Worm (Caenorhabditis elegans) whole organism, L1 larva: ENCODE results near the gene tim-1.

Experiments used
- C34B4.2 ChIP-seq: sonication (generic microtip); optimal IDR thresholded peaks from 2 replicates; lab custom pipeline; 2017; ENCODE audit warnings: mild to moderate bottlenecking, missing genetic modification characterization, missing compliant biosample characterization
- F16B12.6 ChIP-seq: fragments of 150-350 bp; optimal IDR thresholded peaks from 2 replicates; lab custom pipeline; 2014; ENCODE audit warnings: missing biosample characterization, missing genetic modification characterization
- aha-1 ChIP-seq: fragments of 150-350 bp; optimal IDR thresholded peaks from 2 replicates; lab custom pipeline; 2014; ENCODE audit warnings: missing biosample characterization, missing genetic modification characterization
- ama-1 ChIP-seq: fragments of 150-350 bp; optimal IDR thresholded peaks from 2 replicates; lab custom pipeline; 2014
- ceh-8 ChIP-seq: fragments of 200-800 bp; sonication (Bioruptor generic); optimal IDR thresholded peaks from 2 replicates; lab custom pipeline; 2018; ENCODE audit warnings: mild to moderate bottlenecking, missing genetic modification characterization, moderate library complexity, missing compliant biosample characterization
- ceh-82 ChIP-seq, 3 experiments: fragments of 150-350 bp in 1 of 3; sonication (generic microtip) in 2 of 3; optimal IDR thresholded peaks; 2 replicates each; lab custom pipeline; 2014 to 2017; ENCODE audit warnings: missing biosample characterization in 3 of 3, missing genetic modification characterization in 3 of 3
- ceh-90 ChIP-seq: sonication (generic microtip); optimal IDR thresholded peaks from 2 replicates; lab custom pipeline; 2016; ENCODE audit warnings: missing genetic modification characterization, missing compliant biosample characterization
- ces-1 ChIP-seq: fragments of 150-350 bp; optimal IDR thresholded peaks from 2 replicates; lab custom pipeline; 2014; ENCODE audit warnings: missing biosample characterization, missing genetic modification reagents, missing genetic modification characterization
- efl-3 ChIP-seq: fragments of 200-800 bp; sonication (Bioruptor generic); optimal IDR thresholded peaks from 2 replicates; lab custom pipeline; 2018; ENCODE audit warnings: mild to moderate bottlenecking, missing genetic modification characterization, missing compliant biosample characterization
- egl-27 ChIP-seq, 2 experiments: fragments of 150-350 bp in 1 of 2; sonication (generic microtip); optimal IDR thresholded peaks; 3 replicates each; lab custom pipeline; 2017 to 2018; ENCODE audit warnings: missing biosample characterization in 2 of 2, missing genetic modification characterization in 2 of 2, missing genetic modification reagents in 2 of 2
- elt-3 ChIP-seq, 6 experiments: fragments of 150-350 bp in 1 of 6; sonication (generic microtip); optimal IDR thresholded peaks; 2 replicates each; lab custom pipeline; 2017 to 2018; ENCODE audit warnings: missing biosample characterization in 6 of 6, missing genetic modification characterization in 6 of 6, inconsistent platforms in 1 of 6
- fkh-10 ChIP-seq: sonication (generic microtip); optimal IDR thresholded peaks from 2 replicates; lab custom pipeline; 2017; ENCODE audit warnings: missing biosample characterization, missing genetic modification reagents, missing genetic modification characterization
- fkh-4 ChIP-seq: sonication (generic microtip); optimal IDR thresholded peaks from 2 replicates; lab custom pipeline; 2016; ENCODE audit warnings: missing compliant biosample characterization, missing genetic modification characterization, borderline replicate concordance
- grh-1 ChIP-seq: fragments of 200-800 bp; sonication (Bioruptor generic); IDR thresholded peaks from 2 replicates; pipeline ENCODE4 v1.3.6; 2022; ENCODE audit warnings: missing genetic modification reagents, missing genetic modification characterization, missing compliant biosample characterization
- hlh-17 ChIP-seq: fragments of 200-800 bp; sonication (Bioruptor generic); optimal IDR thresholded peaks from 2 replicates; lab custom pipeline; 2018; ENCODE audit warnings: missing genetic modification characterization, mild to moderate bottlenecking, missing compliant biosample characterization, moderate library complexity, borderline replicate concordance
- hlh-4 ChIP-seq: sonication (generic microtip); optimal IDR thresholded peaks from 2 replicates; lab custom pipeline; 2016; ENCODE audit warnings: mild to moderate bottlenecking, missing genetic modification characterization, missing compliant biosample characterization
- hpl-2 ChIP-seq: fragments of 150-350 bp; optimal IDR thresholded peaks from 2 replicates; lab custom pipeline; 2014; ENCODE audit warnings: missing biosample characterization, missing genetic modification reagents, missing genetic modification characterization
- irx-1 ChIP-seq: sonication (generic microtip); optimal IDR thresholded peaks from 2 replicates; lab custom pipeline; 2016; ENCODE audit warnings: missing genetic modification characterization, missing compliant biosample characterization
- isw-1 ChIP-seq: fragments of 200-800 bp; sonication (Bioruptor generic); IDR thresholded peaks from 2 replicates; pipeline ENCODE4 v1.3.6; 2022; ENCODE audit warnings: missing genetic modification characterization, missing compliant biosample characterization
- lin-13 ChIP-seq: fragments of 150-350 bp; optimal IDR thresholded peaks from 2 replicates; lab custom pipeline; 2014; ENCODE audit warnings: missing biosample characterization, missing genetic modification reagents, missing genetic modification characterization
- lin-14 ChIP-seq: fragments of 200-800 bp; sonication (Bioruptor generic); optimal IDR thresholded peaks from 2 replicates; lab custom pipeline; 2018; ENCODE audit warnings: mild to moderate bottlenecking, missing genetic modification characterization, moderate library complexity, missing compliant biosample characterization
- lin-15B ChIP-seq: fragments of 150-350 bp; sonication (generic microtip); optimal IDR thresholded peaks from 3 replicates; lab custom pipeline; 2014; ENCODE audit warnings: missing biosample characterization, missing genetic modification characterization
- lin-35 ChIP-seq, 2 experiments: fragments of 150-350 bp; optimal IDR thresholded peaks; 2 replicates each; lab custom pipeline; 2014; ENCODE audit warnings: missing biosample characterization in 2 of 2, missing genetic modification characterization in 2 of 2, missing genetic modification reagents in 2 of 2
- lin-39 ChIP-seq: fragments of 150-350 bp; optimal IDR thresholded peaks from 2 replicates; lab custom pipeline; 2014; ENCODE audit warnings: missing biosample characterization, missing genetic modification reagents, missing genetic modification characterization
- lsy-2 ChIP-seq, 2 experiments: fragments of 150-350 bp; optimal IDR thresholded peaks; 2 replicates each; lab custom pipeline; 2014; ENCODE audit warnings: missing biosample characterization in 2 of 2, missing genetic modification characterization in 2 of 2
- mdl-1 ChIP-seq, 2 experiments: fragments of 150-350 bp; optimal IDR thresholded peaks; 2 replicates each; lab custom pipeline; 2014 to 2017; ENCODE audit warnings: missing biosample characterization in 2 of 2, missing genetic modification characterization in 2 of 2, inconsistent platforms in 1 of 2
- mef-2 ChIP-seq: fragments of 150-350 bp; optimal IDR thresholded peaks from 2 replicates; lab custom pipeline; 2014; ENCODE audit warnings: missing biosample characterization, missing genetic modification characterization
- nhr-11 ChIP-seq: fragments of 150-350 bp; optimal IDR thresholded peaks from 2 replicates; lab custom pipeline; 2014; ENCODE audit warnings: missing biosample characterization, missing genetic modification characterization
- nhr-19 ChIP-seq: fragments of 200-800 bp; sonication (Bioruptor generic); conservative IDR thresholded peaks from 2 replicates; pipeline ENCODE4 v1.3.6; 2022; ENCODE audit warnings: missing genetic modification characterization, missing compliant biosample characterization
- nhr-237 ChIP-seq: fragments of 150-350 bp; optimal IDR thresholded peaks from 2 replicates; lab custom pipeline; 2014; ENCODE audit warnings: missing biosample characterization, missing genetic modification characterization
- nhr-28 ChIP-seq: fragments of 150-350 bp; optimal IDR thresholded peaks from 2 replicates; lab custom pipeline; 2014; ENCODE audit warnings: missing biosample characterization, missing genetic modification characterization
- nhr-47 ChIP-seq: sonication (generic microtip); optimal IDR thresholded peaks from 2 replicates; lab custom pipeline; 2016; ENCODE audit warnings: mild to moderate bottlenecking, missing genetic modification characterization, moderate library complexity, missing compliant biosample characterization
- nhr-71 ChIP-seq: sonication (generic microtip); optimal IDR thresholded peaks from 2 replicates; lab custom pipeline; 2016; ENCODE audit warnings: mild to moderate bottlenecking, missing genetic modification characterization, moderate library complexity, missing compliant biosample characterization
- nhr-76 ChIP-seq: sonication (generic microtip); optimal IDR thresholded peaks from 2 replicates; lab custom pipeline; 2017; ENCODE audit warnings: missing biosample characterization, missing genetic modification characterization
- nhr-77 ChIP-seq: fragments of 150-350 bp; optimal IDR thresholded peaks from 2 replicates; lab custom pipeline; 2014; ENCODE audit warnings: missing biosample characterization, missing genetic modification characterization
- nhr-85 ChIP-seq: sonication (generic microtip); peaks from one replicate; lab custom pipeline; 2016; ENCODE audit warnings: missing genetic modification characterization, inconsistent platforms, missing compliant biosample characterization
- nhr-90 ChIP-seq: sonication (generic microtip); optimal IDR thresholded peaks from 2 replicates; lab custom pipeline; 2016; ENCODE audit warnings: mild to moderate bottlenecking, missing genetic modification characterization, missing compliant biosample characterization; ENCODE audit not compliant: poor library complexity
- pag-3 ChIP-seq: sonication (generic microtip); optimal IDR thresholded peaks from 2 replicates; lab custom pipeline; 2017; ENCODE audit warnings: missing genetic modification characterization, mild to moderate bottlenecking, missing compliant biosample characterization, antibody characterized with exemption, borderline replicate concordance; ENCODE audit not compliant: insufficient read depth
- pqm-1 ChIP-seq: sonication (generic microtip); optimal IDR thresholded peaks from 3 replicates; lab custom pipeline; 2017; ENCODE audit warnings: missing biosample characterization, missing genetic modification characterization
- skn-1 ChIP-seq: fragments of 150-350 bp; optimal IDR thresholded peaks from 2 replicates; lab custom pipeline; 2014; ENCODE audit warnings: missing biosample characterization, missing genetic modification characterization
- snu-23 ChIP-seq: sonication (generic microtip); optimal IDR thresholded peaks from 2 replicates; lab custom pipeline; 2016; ENCODE audit warnings: missing genetic modification characterization, missing compliant biosample characterization
- sptf-1 ChIP-seq: fragments of 150-350 bp; optimal IDR thresholded peaks from 2 replicates; lab custom pipeline; 2014; ENCODE audit warnings: missing biosample characterization, missing genetic modification characterization
- swsn-7 ChIP-seq: sonication (generic microtip); optimal IDR thresholded peaks from 2 replicates; lab custom pipeline; 2016; ENCODE audit warnings: missing genetic modification characterization, missing compliant biosample characterization
- tlp-1 ChIP-seq: fragments of 150-350 bp; optimal IDR thresholded peaks from 2 replicates; lab custom pipeline; 2014; ENCODE audit warnings: missing biosample characterization, missing genetic modification characterization
- unc-130 ChIP-seq: fragments of 150-350 bp; optimal IDR thresholded peaks from 2 replicates; lab custom pipeline; 2017; ENCODE audit warnings: missing biosample characterization, missing genetic modification characterization, inconsistent platforms
- unc-62 ChIP-seq: fragments of 150-350 bp; optimal IDR thresholded peaks from 2 replicates; lab custom pipeline; 2014; ENCODE audit warnings: missing biosample characterization, missing genetic modification reagents, missing genetic modification characterization
- unc-86 ChIP-seq: sonication (generic microtip); optimal IDR thresholded peaks from 2 replicates; lab custom pipeline; 2016; ENCODE audit warnings: missing genetic modification characterization, missing compliant biosample characterization
- vab-15 ChIP-seq: sonication (generic microtip); optimal IDR thresholded peaks from 2 replicates; lab custom pipeline; 2017; ENCODE audit warnings: missing genotype, mild to moderate bottlenecking, missing genetic modification characterization, missing compliant biosample characterization
- xbp-1 ChIP-seq: sonication (generic microtip); optimal IDR thresholded peaks from 2 replicates; lab custom pipeline; 2016; ENCODE audit warnings: missing genetic modification characterization, missing compliant biosample characterization
- ztf-11 ChIP-seq, 2 experiments: sonication (generic microtip); optimal IDR thresholded peaks; 2 replicates each; lab custom pipeline; 2016 to 2017; ENCODE audit warnings: missing genetic modification characterization in 2 of 2, missing biosample characterization in 1 of 2, missing compliant biosample characterization in 1 of 2
- ztf-4 ChIP-seq: fragments of 150-350 bp; optimal IDR thresholded peaks from 2 replicates; lab custom pipeline; 2014; ENCODE audit warnings: missing biosample characterization, missing genetic modification characterization

Gene tim-1

ce11 chrIII:12250114-12250792 lies at the start of gene tim-1, which contains the start of gene Y75B8A.23:
TSS of gene tim-1 (minus strand) at chrIII:12250164.
TSS of gene Y75B8A.23 (plus strand) at chrIII:12250660.
- TF ChIP-seq unc-86 (tag; lab: Kevin White, UChicago) (peak; percentile 90), ama-1 (peak; percentile 99), lin-39 (tag; lab: Kevin White, UChicago) (peak; percentile 89), hpl-2 (GFP tag; lab: Kevin White, UChicago) (peak; percentile 93), vab-15 (peak; percentile 88), efl-3 (GFP tag; lab: Kevin White, UChicago) (peak; percentile 72), xbp-1 (tag; lab: Kevin White, UChicago) (peak; percentile 96), nhr-77 (tag; lab: Kevin White, UChicago) (peak; percentile 97), sptf-1 (tag; lab: Kevin White, UChicago) (peak; percentile 38), fkh-10 (GFP tag; lab: Kevin White, UChicago) (peak; percentile 74), ceh-8 (GFP tag; lab: Kevin White, UChicago) (peak; percentile 84), lin-35 (GFP tag; optimal IDR thresholded peaks at IDR 0.05; lab: Kevin White, UChicago) (peak; percentile 95 to 98), hlh-17 (GFP tag; lab: Kevin White, UChicago) (peak; percentile 89), lin-13 (GFP tag; lab: Kevin White, UChicago) (peak; percentile 95), C34B4.2 (tag; lab: Kevin White, UChicago) (peak; percentile 73), irx-1 (peak; percentile 93), mdl-1 (tag; optimal IDR thresholded peaks at IDR 0.05; lab: Kevin White, UChicago) (peak in 1 of 2 experiments; percentile 91), nhr-28 (tag; lab: Kevin White, UChicago) (no peak), ces-1 (GFP tag; lab: Kevin White, UChicago) (no peak), pqm-1 (tag; lab: Kevin White, UChicago) (no peak), lin-15B (tag; lab: Kevin White, UChicago) (peak; percentile 87), grh-1 (GFP tag; lab: Robert Waterston, UW) (peak; percentile 93), aha-1 (tag; lab: Kevin White, UChicago) (peak; percentile 67), lsy-2 (tag; optimal IDR thresholded peaks at IDR 0.05; lab: Kevin White, UChicago) (peak; percentile 93 to 95), ceh-82 (tag; optimal IDR thresholded peaks at IDR 0.05; lab: Kevin White, UChicago) (peak; percentile 90 to 96 (median 91)), F16B12.6 (tag; lab: Kevin White, UChicago) (peak; percentile 86), hlh-4 (tag; lab: Kevin White, UChicago) (no peak), nhr-76 (tag; lab: Kevin White, UChicago) (peak; percentile 81), nhr-19 (GFP tag; lab: Robert Waterston, UW) (peak; percentile 97), ztf-4 (tag; lab: Kevin White, UChicago) (peak; percentile 93), tlp-1 (tag; lab: Kevin White, UChicago) (no peak), isw-1 (peak; percentile 80), nhr-71 (peak; percentile 99), lin-14 (peak; percentile 96), nhr-85 (tag; lab: Kevin White, UChicago) (peak; percentile 98), skn-1 (peak; percentile 88), ztf-11 (tag; optimal IDR thresholded peaks at IDR 0.05; lab: Kevin White, UChicago) (peak in 1 of 2 experiments; percentile 91), nhr-90 (tag; lab: Kevin White, UChicago) (peak; percentile 99), nhr-47 (peak; percentile 98), nhr-237 (tag; lab: Kevin White, UChicago) (peak; percentile 86), fkh-4 (tag; lab: Kevin White, UChicago) (peak; percentile 73), unc-62 (no peak), snu-23 (GFP tag; lab: Kevin White, UChicago) (peak; percentile 98), nhr-11 (tag; lab: Kevin White, UChicago) (peak; percentile 63), unc-130 (tag; lab: Kevin White, UChicago) (peak; percentile 97), egl-27 (tag; optimal IDR thresholded peaks at IDR 0.05; lab: Kevin White, UChicago) (peak in 1 of 2 experiments; percentile 71), mef-2 (tag; lab: Kevin White, UChicago) (peak; percentile 86), elt-3 (tag; optimal IDR thresholded peaks at IDR 0.05; lab: Kevin White, UChicago) (peak in 5 of 6 experiments; percentile 8 to 95 (median 80)), pag-3 (tag; lab: Kevin White, UChicago) (no peak), swsn-7 (tag; lab: Kevin White, UChicago) (peak; percentile 97), ceh-90 (tag; lab: Kevin White, UChicago) (peak; percentile 62)
